Worm (Caenorhabditis elegans) whole organism, L1 larva: ENCODE data around the gene nhr-273.
A peak's percentile ranks its signal among the peaks of the same experiment; 100 is the strongest.

ENCODE experiments used
- aha-1 ChIP-seq: fragments of 150-350 bp; optimal IDR thresholded peaks from 2 replicates; lab custom pipeline; 2014; ENCODE audit warnings: missing biosample characterization, missing genetic modification characterization
- aly-2 ChIP-seq: fragments of 150-350 bp; optimal IDR thresholded peaks from 2 replicates; lab custom pipeline; 2014; ENCODE audit warnings: missing biosample characterization, missing genetic modification characterization
- ceh-82 ChIP-seq, 3 experiments: fragments of 150-350 bp in 1 of 3; sonication (generic microtip) in 2 of 3; optimal IDR thresholded peaks; 2 replicates each; lab custom pipeline; 2014 to 2017; ENCODE audit warnings: missing biosample characterization in 3 of 3, missing genetic modification characterization in 3 of 3
- ceh-90 ChIP-seq: sonication (generic microtip); optimal IDR thresholded peaks from 2 replicates; lab custom pipeline; 2016; ENCODE audit warnings: missing genetic modification characterization, missing compliant biosample characterization
- ces-1 ChIP-seq: fragments of 150-350 bp; optimal IDR thresholded peaks from 2 replicates; lab custom pipeline; 2014; ENCODE audit warnings: missing biosample characterization, missing genetic modification reagents, missing genetic modification characterization
- dpl-1 ChIP-seq, 3 experiments: fragments of 150-350 bp in 2 of 3; sonication (generic microtip) in 1 of 3; optimal IDR thresholded peaks; 2 replicates each; lab custom pipeline; 2014 to 2017; ENCODE audit warnings: missing biosample characterization in 3 of 3, missing genetic modification characterization in 3 of 3, missing genetic modification reagents in 3 of 3
- efl-1 ChIP-seq, 4 experiments: fragments of 150-350 bp; optimal IDR thresholded peaks in 3 of 4; peaks in 1 of 4; 1 replicate in 1 of 4; 2 replicates in 3 of 4; lab custom pipeline; 2014; ENCODE audit warnings: missing biosample characterization in 2 of 4, missing genetic modification characterization in 2 of 4, missing genetic modification reagents in 2 of 4
- egl-27 ChIP-seq, 2 experiments: fragments of 150-350 bp in 1 of 2; sonication (generic microtip); optimal IDR thresholded peaks; 3 replicates each; lab custom pipeline; 2017 to 2018; ENCODE audit warnings: missing biosample characterization in 2 of 2, missing genetic modification characterization in 2 of 2, missing genetic modification reagents in 2 of 2
- fkh-10 ChIP-seq: sonication (generic microtip); optimal IDR thresholded peaks from 2 replicates; lab custom pipeline; 2017; ENCODE audit warnings: missing biosample characterization, missing genetic modification reagents, missing genetic modification characterization
- fkh-8 ChIP-seq: sonication (generic microtip); optimal IDR thresholded peaks from 2 replicates; lab custom pipeline; 2016; ENCODE audit warnings: mild to moderate bottlenecking, missing genetic modification characterization, missing compliant biosample characterization
- hlh-4 ChIP-seq: sonication (generic microtip); optimal IDR thresholded peaks from 2 replicates; lab custom pipeline; 2016; ENCODE audit warnings: mild to moderate bottlenecking, missing genetic modification characterization, missing compliant biosample characterization
- isw-1 ChIP-seq: fragments of 200-800 bp; sonication (Bioruptor generic); IDR thresholded peaks from 2 replicates; pipeline ENCODE4 v1.3.6; 2022; ENCODE audit warnings: missing genetic modification characterization, missing compliant biosample characterization
- lin-14 ChIP-seq: fragments of 200-800 bp; sonication (Bioruptor generic); optimal IDR thresholded peaks from 2 replicates; lab custom pipeline; 2018; ENCODE audit warnings: mild to moderate bottlenecking, missing genetic modification characterization, moderate library complexity, missing compliant biosample characterization
- lin-35 ChIP-seq, 2 experiments: fragments of 150-350 bp; optimal IDR thresholded peaks; 2 replicates each; lab custom pipeline; 2014; ENCODE audit warnings: missing biosample characterization in 2 of 2, missing genetic modification characterization in 2 of 2, missing genetic modification reagents in 2 of 2
- lsy-2 ChIP-seq, 2 experiments: fragments of 150-350 bp; optimal IDR thresholded peaks; 2 replicates each; lab custom pipeline; 2014; ENCODE audit warnings: missing biosample characterization in 2 of 2, missing genetic modification characterization in 2 of 2
- mab-9 ChIP-seq: fragments of 200-800 bp; sonication (Bioruptor generic); IDR thresholded peaks from 2 replicates; pipeline ENCODE4 v1.3.6; 2022; ENCODE audit warnings: missing genetic modification reagents, missing genetic modification characterization, missing compliant biosample characterization
- mdl-1 ChIP-seq, 2 experiments: fragments of 150-350 bp; optimal IDR thresholded peaks; 2 replicates each; lab custom pipeline; 2014 to 2017; ENCODE audit warnings: missing biosample characterization in 2 of 2, missing genetic modification characterization in 2 of 2, inconsistent platforms in 1 of 2
- mef-2 ChIP-seq: fragments of 150-350 bp; optimal IDR thresholded peaks from 2 replicates; lab custom pipeline; 2014; ENCODE audit warnings: missing biosample characterization, missing genetic modification characterization
- nhr-12 ChIP-seq: sonication (generic microtip); optimal IDR thresholded peaks from 2 replicates; lab custom pipeline; 2017; ENCODE audit warnings: missing biosample characterization, missing genetic modification characterization
- nhr-19 ChIP-seq: fragments of 200-800 bp; sonication (Bioruptor generic); conservative IDR thresholded peaks from 2 replicates; pipeline ENCODE4 v1.3.6; 2022; ENCODE audit warnings: missing genetic modification characterization, missing compliant biosample characterization
- nhr-47 ChIP-seq: sonication (generic microtip); optimal IDR thresholded peaks from 2 replicates; lab custom pipeline; 2016; ENCODE audit warnings: mild to moderate bottlenecking, missing genetic modification characterization, moderate library complexity, missing compliant biosample characterization
- nhr-71 ChIP-seq: sonication (generic microtip); optimal IDR thresholded peaks from 2 replicates; lab custom pipeline; 2016; ENCODE audit warnings: mild to moderate bottlenecking, missing genetic modification characterization, moderate library complexity, missing compliant biosample characterization
- nhr-76 ChIP-seq: sonication (generic microtip); optimal IDR thresholded peaks from 2 replicates; lab custom pipeline; 2017; ENCODE audit warnings: missing biosample characterization, missing genetic modification characterization
- nhr-84 ChIP-seq: sonication (generic microtip); optimal IDR thresholded peaks from 2 replicates; lab custom pipeline; 2017; ENCODE audit warnings: missing biosample characterization, missing genetic modification characterization
- nhr-85 ChIP-seq: sonication (generic microtip); peaks from one replicate; lab custom pipeline; 2016; ENCODE audit warnings: missing genetic modification characterization, inconsistent platforms, missing compliant biosample characterization
- nhr-90 ChIP-seq: sonication (generic microtip); optimal IDR thresholded peaks from 2 replicates; lab custom pipeline; 2016; ENCODE audit warnings: mild to moderate bottlenecking, missing genetic modification characterization, missing compliant biosample characterization; ENCODE audit not compliant: poor library complexity
- pax-3 ChIP-seq: fragments of 200-800 bp; sonication (Bioruptor generic); optimal IDR thresholded peaks from 2 replicates; lab custom pipeline; 2018; ENCODE audit warnings: mild to moderate bottlenecking, missing genetic modification characterization, moderate library complexity, missing compliant biosample characterization
- pqm-1 ChIP-seq: sonication (generic microtip); optimal IDR thresholded peaks from 3 replicates; lab custom pipeline; 2017; ENCODE audit warnings: missing biosample characterization, missing genetic modification characterization
- snu-23 ChIP-seq: sonication (generic microtip); optimal IDR thresholded peaks from 2 replicates; lab custom pipeline; 2016; ENCODE audit warnings: missing genetic modification characterization, missing compliant biosample characterization
- sup-37 ChIP-seq: fragments of 200-800 bp; sonication (Bioruptor generic); optimal IDR thresholded peaks from 2 replicates; lab custom pipeline; 2018; ENCODE audit warnings: mild to moderate bottlenecking, missing genetic modification characterization, missing compliant biosample characterization
- swsn-7 ChIP-seq: sonication (generic microtip); optimal IDR thresholded peaks from 2 replicates; lab custom pipeline; 2016; ENCODE audit warnings: missing genetic modification characterization, missing compliant biosample characterization
- tbx-2 ChIP-seq: sonication (generic microtip); optimal IDR thresholded peaks from 2 replicates; lab custom pipeline; 2016; ENCODE audit warnings: missing genetic modification characterization, missing compliant biosample characterization
- tlp-1 ChIP-seq: fragments of 150-350 bp; optimal IDR thresholded peaks from 2 replicates; lab custom pipeline; 2014; ENCODE audit warnings: missing biosample characterization, missing genetic modification characterization
- unc-86 ChIP-seq: sonication (generic microtip); optimal IDR thresholded peaks from 2 replicates; lab custom pipeline; 2016; ENCODE audit warnings: missing genetic modification characterization, missing compliant biosample characterization
- vab-15 ChIP-seq: sonication (generic microtip); optimal IDR thresholded peaks from 2 replicates; lab custom pipeline; 2017; ENCODE audit warnings: missing genotype, mild to moderate bottlenecking, missing genetic modification characterization, missing compliant biosample characterization
- xbp-1 ChIP-seq: sonication (generic microtip); optimal IDR thresholded peaks from 2 replicates; lab custom pipeline; 2016; ENCODE audit warnings: missing genetic modification characterization, missing compliant biosample characterization
- zip-4 ChIP-seq: fragments of 200-800 bp; sonication (Bioruptor generic); optimal IDR thresholded peaks from 2 replicates; lab custom pipeline; 2018; ENCODE audit warnings: mild to moderate bottlenecking, missing genetic modification characterization, moderate library complexity, missing compliant biosample characterization

Gene nhr-273

ce11 chrII:4454823-4455222 is 19.7 kb downstream of the nhr-273 start:
- TF ChIP-seq nhr-85 (tag; lab: Kevin White, UChicago), result no peak
- TF ChIP-seq vab-15 (tag; lab: Kevin White, UChicago), result no peak
- TF ChIP-seq, all 84 proteins: peak for 0

DNA sequence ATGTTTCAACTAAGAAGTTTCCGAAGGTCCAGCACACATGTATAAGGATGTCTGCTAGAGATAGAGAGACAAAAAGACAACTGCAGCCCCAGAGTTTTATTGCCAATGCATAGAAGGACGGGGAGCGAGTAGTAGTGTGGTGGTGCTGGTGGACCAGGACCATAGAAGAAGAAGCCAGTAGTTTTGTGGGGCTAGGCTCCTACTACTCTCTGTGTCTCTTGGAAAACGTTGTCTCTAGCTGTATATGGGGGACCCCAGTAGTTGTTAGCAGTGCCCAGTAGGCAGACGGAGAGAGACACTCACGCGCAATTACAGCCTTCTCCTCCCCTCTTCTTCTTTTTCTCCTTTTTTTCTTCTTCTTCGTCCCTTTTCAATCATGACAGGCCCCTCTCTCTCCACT is 20.9 kb downstream of the nhr-273 start:
- TF ChIP-seq pax-3 (tag; lab: Kevin White, UChicago) (no peak), lsy-2 (tag; optimal IDR thresholded peaks at IDR 0.05; lab: Kevin White, UChicago) (peak in 1 of 2 experiments; percentile 30), lin-35 (GFP tag; optimal IDR thresholded peaks at IDR 0.05; lab: Kevin White, UChicago) (peak in 1 of 2 experiments; percentile 22), nhr-19 (GFP tag; lab: Robert Waterston, UW) (no peak), fkh-8 (peak; percentile 30), swsn-7 (tag; lab: Kevin White, UChicago) (peak; percentile 47), ceh-90 (tag; lab: Kevin White, UChicago) (no peak), nhr-71 (peak; percentile 40), unc-86 (tag; lab: Kevin White, UChicago) (peak; percentile 68), isw-1 (GFP tag; lab: Robert Waterston, UW) (peak; percentile 23), nhr-47 (tag; lab: Kevin White, UChicago) (peak; percentile 39), dpl-1 (GFP tag; optimal IDR thresholded peaks at IDR 0.05; lab: Kevin White, UChicago) (no peak), ces-1 (GFP tag; lab: Kevin White, UChicago) (peak; percentile 18), hlh-4 (no peak), nhr-84 (tag; lab: Kevin White, UChicago) (no peak), lin-14 (GFP tag; lab: Kevin White, UChicago) (peak; percentile 82), tbx-2 (peak; percentile 48), efl-1 (optimal IDR thresholded peaks at IDR 0.05; lab: Kevin White, UChicago) (peak in 1 of 2 experiments; percentile 13), efl-1 (GFP tag; optimal IDR thresholded peaks at IDR 0.05 in 1 of 2; lab: Kevin White, UChicago) (no peak), ceh-82 (tag; optimal IDR thresholded peaks at IDR 0.05; lab: Kevin White, UChicago) (peak in 2 of 3 experiments; percentile 22 to 61), mab-9 (GFP tag; lab: Robert Waterston, UW) (peak; percentile 64; the same call in 1 of the 2 replicates), snu-23 (GFP tag; lab: Kevin White, UChicago) (peak; percentile 37)
- TF ChIP-seq, all 84 proteins: peak for 15

DNA sequence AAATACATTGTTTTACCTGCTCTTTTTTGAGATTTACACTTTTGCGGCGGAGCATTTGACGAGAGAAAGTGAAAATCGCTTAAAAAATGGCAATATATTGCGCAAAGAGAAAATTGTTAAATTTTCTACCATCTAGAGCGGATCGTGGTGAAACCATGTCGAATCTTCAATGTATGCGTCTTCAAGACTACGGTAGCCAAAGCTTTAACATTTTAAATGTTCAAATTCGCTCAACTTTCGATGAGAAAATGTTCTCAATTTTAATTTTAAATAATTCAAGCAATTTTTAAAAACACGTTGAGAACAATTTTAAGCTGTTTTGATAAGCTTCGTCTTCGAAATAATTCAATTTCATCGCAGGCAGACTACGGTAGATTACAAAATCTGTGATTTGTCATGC is 25.2 kb downstream of the nhr-273 start:
- TF ChIP-seq efl-1 (optimal IDR thresholded peaks at IDR 0.05; lab: Kevin White, UChicago) (no peak), efl-1 (GFP tag; optimal IDR thresholded peaks at IDR 0.05 in 1 of 2; lab: Kevin White, UChicago) (peak in 1 of 2 experiments; percentile 24), nhr-85 (tag; lab: Kevin White, UChicago) (no peak), dpl-1 (GFP tag; optimal IDR thresholded peaks at IDR 0.05; lab: Kevin White, UChicago) (no peak)

- TF ChIP-seq mab-9 (GFP tag; lab: Robert Waterston, UW) (no peak), sup-37 (GFP tag; lab: Kevin White, UChicago) (no peak), xbp-1 (no peak), aly-2 (no peak), nhr-76 (tag; lab: Kevin White, UChicago) (no peak)
Measured at ce11 chrII:4460851-4461250, 25.8 kb downstream of the nhr-273 start, which contains the start of the genes T12C9.7 and vps-18. Gene T12C9.7, minus strand, starts transcription at chrII:4460951. Gene vps-18, plus strand, starts transcription at chrII:4461130.

ce11 chrII:4462842-4463241 is 27.7 kb downstream of the nhr-273 start:
- TF ChIP-seq mef-2 (tag; lab: Kevin White, UChicago) (no peak), sup-37 (GFP tag; lab: Kevin White, UChicago) (no peak), zip-4 (GFP tag; lab: Kevin White, UChicago) (no peak), mdl-1 (tag; optimal IDR thresholded peaks at IDR 0.05; lab: Kevin White, UChicago) (no peak), nhr-90 (no peak), lin-14 (GFP tag; lab: Kevin White, UChicago) (no peak), egl-27 (tag; optimal IDR thresholded peaks at IDR 0.05; lab: Kevin White, UChicago) (no peak), pqm-1 (no peak), tlp-1 (tag; lab: Kevin White, UChicago) (no peak), nhr-76 (tag; lab: Kevin White, UChicago) (no peak), aha-1 (tag; lab: Kevin White, UChicago) (no peak), nhr-12 (tag; lab: Kevin White, UChicago) (no peak), nhr-19 (GFP tag; lab: Robert Waterston, UW) (no peak), fkh-10 (no peak)
